Worm (Caenorhabditis elegans): ENCODE results near the gene egas-4.

- TF ChIP-seq lsy-2 (tag; optimal IDR thresholded peaks at IDR 0.05) (no peak), C04F5.9 (tag; optimal IDR thresholded peaks at IDR 0.05) (no peak), skn-1 (tag; optimal IDR thresholded peaks at IDR 0.05) (no peak), snpc-4 (tag; optimal IDR thresholded peaks at IDR 0.05) (no peak), ceh-82 (tag; optimal IDR thresholded peaks at IDR 0.05) (no peak), ama-1 (optimal IDR thresholded peaks at IDR 0.05) (no peak), nhr-84 (tag; optimal IDR thresholded peaks at IDR 0.05) (no peak), ztf-11 (tag; optimal IDR thresholded peaks at IDR 0.05) (no peak), pag-3 (tag; optimal IDR thresholded peaks at IDR 0.05; ENCODE audit: borderline replicate concordance, insufficient read depth) (no peak), nhr-237 (tag; optimal IDR thresholded peaks at IDR 0.05) (no peak)
These were observed 51.7 kb downstream of the egas-4 start, which contains the start of gene B0496.1 for ce11 chrIV:7445995-7446394.
